Fruit fly (Drosophila melanogaster): ENCODE data around the gene Tektin-C.

Gene Tektin-C

dm6 chr3L:5753605-5754365 is 42.6 kb downstream of the Tektin-C start:
- TF ChIP-seq Sin3A (optimal IDR thresholded peaks at IDR 0.05): no peak
- TF ChIP-seq psq (optimal IDR thresholded peaks at IDR 0.05): no peak
- TF ChIP-seq insv (optimal IDR thresholded peaks at IDR 0.05): no peak
- TF ChIP-seq h (optimal IDR thresholded peaks at IDR 0.05): no peak
- TF ChIP-seq Myc (optimal IDR thresholded peaks at IDR 0.05): no peak
- TF ChIP-seq ttk (optimal IDR thresholded peaks at IDR 0.05): no peak

- TF ChIP-seq Sin3A (optimal IDR thresholded peaks at IDR 0.05) (no peak), insv (optimal IDR thresholded peaks at IDR 0.05) (no peak), Myc (optimal IDR thresholded peaks at IDR 0.05) (no peak), psq (optimal IDR thresholded peaks at IDR 0.05) (no peak), h (optimal IDR thresholded peaks at IDR 0.05) (no peak), ttk (optimal IDR thresholded peaks at IDR 0.05) (no peak)
Observed at dm6 chr3L:5752903-5753604, 43.3 kb downstream of the Tektin-C start, which contains the start of gene Usp47. Usp47 (plus strand) TSS chr3L:5752973.

- TF ChIP-seq ttk (optimal IDR thresholded peaks at IDR 0.05) (no peak), insv (optimal IDR thresholded peaks at IDR 0.05) (no peak), h (optimal IDR thresholded peaks at IDR 0.05) (no peak), psq (optimal IDR thresholded peaks at IDR 0.05) (no peak), Sin3A (optimal IDR thresholded peaks at IDR 0.05) (no peak), Myc (optimal IDR thresholded peaks at IDR 0.05) (no peak)
Observed at dm6 chr3L:5751740-5752579, 44.4 kb downstream of the Tektin-C start, which contains the start of gene DnaJ-1. DnaJ-1 (minus strand) TSS chr3L:5752189.

- TF ChIP-seq ttk (optimal IDR thresholded peaks at IDR 0.05) (no peak), Sin3A (optimal IDR thresholded peaks at IDR 0.05) (no peak), psq (optimal IDR thresholded peaks at IDR 0.05) (no peak), h (optimal IDR thresholded peaks at IDR 0.05) (no peak), Myc (optimal IDR thresholded peaks at IDR 0.05) (no peak), insv (optimal IDR thresholded peaks at IDR 0.05) (no peak)
Observed at dm6 chr3L:5751417-5751739, 45.0 kb downstream of the Tektin-C start.

- no peak for TF ChIP-seq Myc (optimal IDR thresholded peaks at IDR 0.05)
- TF ChIP-seq h (optimal IDR thresholded peaks at IDR 0.05): no peak
- no peak for TF ChIP-seq insv (optimal IDR thresholded peaks at IDR 0.05)
- no peak for TF ChIP-seq Sin3A (optimal IDR thresholded peaks at IDR 0.05)
- no peak for TF ChIP-seq psq (optimal IDR thresholded peaks at IDR 0.05)
- TF ChIP-seq ttk (optimal IDR thresholded peaks at IDR 0.05): no peak
Observed at dm6 chr3L:5749616-5750336, 46.6 kb downstream of the Tektin-C start.
